Worm (Caenorhabditis elegans) whole organism, L4/young adult: Measurements from ENCODE around the gene nhr-243.

Experiments used
- W03F9.2 ChIP-seq: fragments of 150-350 bp; optimal IDR thresholded peaks from 2 replicates; lab custom pipeline; 2014; ENCODE audit warnings: missing biosample characterization, missing genetic modification characterization
- dao-5 ChIP-seq: sonication (generic microtip); optimal IDR thresholded peaks from 2 replicates; lab custom pipeline; 2016; ENCODE audit warnings: missing genotype, missing genetic modification characterization, moderate library complexity, missing compliant biosample characterization
- him-1 ChIP-seq: sonication (generic microtip); optimal IDR thresholded peaks from 2 replicates; lab custom pipeline; 2016; ENCODE audit warnings: missing genotype, missing genetic modification reagents, missing genetic modification characterization, missing compliant biosample characterization

DNA sequence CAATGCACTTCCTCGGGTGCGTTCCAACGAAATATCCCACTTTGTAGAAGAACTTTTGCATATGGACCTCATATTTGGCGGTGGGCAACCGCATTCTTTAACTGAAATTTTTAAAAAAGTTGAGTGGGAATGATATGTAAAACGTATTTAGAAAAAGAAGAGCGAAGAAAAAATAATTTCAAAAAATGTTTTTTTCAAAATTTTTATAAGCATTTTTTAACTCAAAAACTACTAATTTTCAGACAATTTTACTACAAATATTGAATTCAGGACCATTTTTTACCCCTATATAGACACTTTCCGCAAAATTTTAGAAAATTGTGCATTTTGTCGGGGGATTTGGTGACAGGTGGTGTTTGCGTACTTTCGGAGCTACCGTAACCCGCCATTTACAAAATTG, 30.9 kb upstream of the nhr-243 start, which contains the start of gene ptr-22:
- TF ChIP-seq W03F9.2 = no peak
- TF ChIP-seq him-1 (tag; lab: Kevin White, UChicago) = no peak
- no peak for TF ChIP-seq dao-5 (tag; lab: Kevin White, UChicago)
